Fruit fly (Drosophila melanogaster): Measurements from ENCODE around the gene eIF3g1.

eIF3g1 gene

DNA sequence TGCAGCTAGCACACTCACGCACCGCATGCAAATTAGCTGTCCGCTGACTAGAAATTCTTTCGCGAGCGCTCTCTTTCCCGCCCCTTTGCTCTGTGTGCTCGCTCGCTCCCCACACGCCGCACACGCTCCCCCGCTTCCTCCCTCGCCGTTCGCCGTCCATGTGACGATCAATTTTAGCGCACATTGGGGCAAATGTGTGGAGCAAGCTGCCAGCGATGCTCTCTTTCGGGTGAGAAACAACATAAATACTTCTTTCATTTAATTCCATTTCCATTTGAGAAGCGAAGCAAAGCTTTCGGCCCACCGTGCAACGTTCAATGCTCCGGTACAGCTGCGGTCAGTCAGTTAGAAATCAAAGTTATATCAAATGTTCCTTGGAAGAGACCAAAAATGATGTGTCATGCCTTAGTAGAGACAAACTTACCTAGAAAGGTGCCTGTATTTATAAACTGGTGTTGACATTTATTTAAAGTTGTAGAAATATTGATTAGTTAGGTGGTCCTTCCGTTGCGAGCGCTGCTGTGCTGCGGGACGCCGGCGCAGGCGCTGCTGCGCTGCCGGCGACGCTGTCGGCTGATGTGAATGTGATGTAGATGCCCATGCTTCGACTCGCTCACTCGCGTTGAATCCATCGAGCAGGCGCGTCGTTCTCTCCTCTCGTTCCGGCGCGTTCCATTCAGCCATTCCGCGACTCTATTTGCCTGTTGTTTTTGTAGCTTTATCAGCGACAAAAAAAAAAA, 36.1 kb upstream of the eIF3g1 start (continued):
- TF ChIP-seq psq (GFP tag; optimal IDR thresholded peaks at IDR 0.05) = peak; percentile 79
- TF ChIP-seq CG10267 (tag; optimal IDR thresholded peaks at IDR 0.05) = peak; percentile 89
- peak; percentile 98 for TF ChIP-seq so (GFP tag; IDR thresholded peaks at IDR 0.05)
- TF ChIP-seq tap (tag; optimal IDR thresholded peaks at IDR 0.05) = peak; percentile 95
- TF ChIP-seq bbx (GFP tag; IDR thresholded peaks at IDR 0.05; ENCODE audit: partially characterized antibody) = peak; percentile 59; the same call in 1 of the 2 replicates
- peak; percentile 47; the same call in 1 of the 2 replicates for TF ChIP-seq Scr (GFP tag; IDR thresholded peaks at IDR 0.05; ENCODE audit: partially characterized antibody)
- TF ChIP-seq CG7928 (GFP tag; optimal IDR thresholded peaks at IDR 0.05) = peak; percentile 74
- TF ChIP-seq HLH54F (GFP tag; optimal IDR thresholded peaks at IDR 0.05) = peak; percentile 96
- peak; percentile 90 for TF ChIP-seq CG7357 (GFP tag; IDR thresholded peaks at IDR 0.05)
- TF ChIP-seq lab (GFP tag; optimal IDR thresholded peaks at IDR 0.05) = peak; percentile 99
- TF ChIP-seq Sin3A (optimal IDR thresholded peaks at IDR 0.05) = no peak
- TF ChIP-seq pfk (GFP tag; optimal IDR thresholded peaks at IDR 0.05) = peak; percentile 98
- peak; percentile 97 for TF ChIP-seq CG6854 (GFP tag; optimal IDR thresholded peaks at IDR 0.05)
- peak; percentile 88 for TF ChIP-seq danr (GFP tag; IDR thresholded peaks at IDR 0.05)
- peak; percentile 97 for TF ChIP-seq CG8944 (GFP tag; optimal IDR thresholded peaks at IDR 0.05)
- TF ChIP-seq exex (tag; optimal IDR thresholded peaks at IDR 0.05) = peak; percentile 84
- peak; percentile 94 for TF ChIP-seq CG6765 (GFP tag; optimal IDR thresholded peaks at IDR 0.05)
- TF ChIP-seq CG12769 (tag; optimal IDR thresholded peaks at IDR 0.05) = peak; percentile 99
- TF ChIP-seq CG12155 (GFP tag; optimal IDR thresholded peaks at IDR 0.05) = peak; percentile 95
- TF ChIP-seq dati (GFP tag; IDR thresholded peaks at IDR 0.05) = peak; percentile 85
- peak; percentile 95 for TF ChIP-seq pum (GFP tag; optimal IDR thresholded peaks at IDR 0.05)
- TF ChIP-seq tna (GFP tag; IDR thresholded peaks at IDR 0.05; ENCODE audit: partially characterized antibody) = peak; percentile 34; the same call in 1 of the 2 replicates
- TF ChIP-seq Fer3 (tag; optimal IDR thresholded peaks at IDR 0.05) = peak; percentile 96
- peak; percentile 94 for TF ChIP-seq HLH3B (GFP tag; IDR thresholded peaks at IDR 0.05)
- TF ChIP-seq Ravus (GFP tag; IDR thresholded peaks at IDR 0.05) = peak; percentile 81
- TF ChIP-seq CG2889 (GFP tag; IDR thresholded peaks at IDR 0.05) = peak; percentile 93
- TF ChIP-seq dimm (GFP tag; IDR thresholded peaks at IDR 0.05) = peak; percentile 93
- peak; percentile 97 for TF ChIP-seq Rfx (GFP tag; IDR thresholded peaks at IDR 0.05)
- peak; percentile 87 for TF ChIP-seq Gsc (GFP tag; IDR thresholded peaks at IDR 0.05)
- TF ChIP-seq vvl (GFP tag; IDR thresholded peaks at IDR 0.05) = peak; percentile 98
- TF ChIP-seq CG8290 (GFP tag; optimal IDR thresholded peaks at IDR 0.05) = peak; percentile 90
- TF ChIP-seq CG8290 (tag; optimal IDR thresholded peaks at IDR 0.05) = peak; percentile 89 to 99
- TF ChIP-seq Kr (GFP tag; optimal IDR thresholded peaks at IDR 0.05) = peak; percentile 29
- TF ChIP-seq CG6683 (GFP tag; optimal IDR thresholded peaks at IDR 0.05) = peak; percentile 93
- TF ChIP-seq dm (GFP tag; optimal IDR thresholded peaks at IDR 0.05) = peak; percentile 92
- no peak for TF ChIP-seq CG2129 (GFP tag; IDR thresholded peaks at IDR 0.05; ENCODE audit: partially characterized antibody)
- 0 out of 2 replicates have a peak, but pooled peaks have one; percentile 35 for TF ChIP-seq Dref (GFP tag; IDR thresholded peaks at IDR 0.05)
- peak; percentile 92 for TF ChIP-seq da (GFP tag; optimal IDR thresholded peaks at IDR 0.05)
- TF ChIP-seq CG16779 (GFP tag; IDR thresholded peaks at IDR 0.05) = peak; percentile 94
- TF ChIP-seq CG15011 (GFP tag; optimal IDR thresholded peaks at IDR 0.05) = peak; percentile 94
- peak; percentile 62 for TF ChIP-seq bigmax (GFP tag; optimal IDR thresholded peaks at IDR 0.05)
- peak; percentile 96 for TF ChIP-seq CG8388 (GFP tag; optimal IDR thresholded peaks at IDR 0.05)
- TF ChIP-seq CG6791 (GFP tag; IDR thresholded peaks at IDR 0.05; ENCODE audit: partially characterized antibody) = peak; percentile 67; the same call in 2 of the 3 replicates
- peak; percentile 94 for TF ChIP-seq CG5953 (GFP tag; IDR thresholded peaks at IDR 0.05)
- peak; percentile 97 for TF ChIP-seq Atf6 (GFP tag; IDR thresholded peaks at IDR 0.05)
- TF ChIP-seq CG3281 (GFP tag; optimal IDR thresholded peaks at IDR 0.05) = peak; percentile 97
- peak; percentile 92 for TF ChIP-seq CG1233 (GFP tag; optimal IDR thresholded peaks at IDR 0.05)
- no peak for TF ChIP-seq Dfd (GFP tag; optimal IDR thresholded peaks at IDR 0.05)
- peak; percentile 99 for TF ChIP-seq HmgZ (tag; optimal IDR thresholded peaks at IDR 0.05)
- TF ChIP-seq ab (GFP tag; optimal IDR thresholded peaks at IDR 0.05) = peak; percentile 95
